Worm (Caenorhabditis elegans) whole organism, L2 larva: ENCODE data around the gene srbc-60.

Experiments used
- C34F6.9 ChIP-seq: fragments of 150-350 bp; optimal IDR thresholded peaks from 2 replicates; lab custom pipeline; 2014; ENCODE audit warnings: missing biosample characterization, missing genetic modification characterization
- F13H6.1 ChIP-seq: sonication (generic microtip); optimal IDR thresholded peaks from 2 replicates; lab custom pipeline; 2016; ENCODE audit warnings: missing genetic modification characterization, missing compliant biosample characterization
- R02D3.7 ChIP-seq: fragments of 150-350 bp; optimal IDR thresholded peaks from 2 replicates; lab custom pipeline; 2014; ENCODE audit warnings: missing biosample characterization, missing genetic modification characterization
- Y55F3AM.14 ChIP-seq: fragments of 200-800 bp; sonication (Bioruptor generic); optimal IDR thresholded peaks from 2 replicates; lab custom pipeline; 2018; ENCODE audit warnings: mild to moderate bottlenecking, missing genetic modification characterization, missing compliant biosample characterization
- ZK546.5 ChIP-seq: sonication (generic microtip); optimal IDR thresholded peaks from 2 replicates; lab custom pipeline; 2017; ENCODE audit warnings: missing biosample characterization, missing genetic modification characterization
- alr-1 ChIP-seq: fragments of 150-350 bp; optimal IDR thresholded peaks from 2 replicates; lab custom pipeline; 2014; ENCODE audit warnings: missing biosample characterization, missing genetic modification characterization
- aly-2 ChIP-seq: fragments of 150-350 bp; optimal IDR thresholded peaks from 2 replicates; lab custom pipeline; 2014; ENCODE audit warnings: missing biosample characterization, missing genetic modification characterization
- ama-1 ChIP-seq: fragments of 150-350 bp; optimal IDR thresholded peaks from 2 replicates; lab custom pipeline; 2018; ENCODE audit warnings: inconsistent platforms
- ceh-16 ChIP-seq: fragments of 150-350 bp; optimal IDR thresholded peaks from 2 replicates; lab custom pipeline; 2014; ENCODE audit warnings: missing biosample characterization, missing genetic modification characterization
- ceh-82 ChIP-seq: fragments of 150-350 bp; optimal IDR thresholded peaks from 2 replicates; lab custom pipeline; 2014; ENCODE audit warnings: missing biosample characterization, missing genetic modification characterization
- crh-2 ChIP-seq: sonication (generic microtip); optimal IDR thresholded peaks from 2 replicates; lab custom pipeline; 2017; ENCODE audit warnings: missing biosample characterization, missing genetic modification characterization
- egl-27 ChIP-seq: sonication (generic microtip); optimal IDR thresholded peaks from 3 replicates; lab custom pipeline; 2017; ENCODE audit warnings: missing biosample characterization, missing genetic modification reagents, missing genetic modification characterization
- elt-1 ChIP-seq: fragments of 150-350 bp; optimal IDR thresholded peaks from 2 replicates; lab custom pipeline; 2014; ENCODE audit warnings: missing biosample characterization, missing genetic modification characterization
- fos-1 ChIP-seq: fragments of 150-350 bp; optimal IDR thresholded peaks from 2 replicates; lab custom pipeline; 2014; ENCODE audit warnings: missing biosample characterization, missing genetic modification characterization
- gmeb-1 ChIP-seq: fragments of 150-350 bp; optimal IDR thresholded peaks from 2 replicates; lab custom pipeline; 2014; ENCODE audit warnings: missing biosample characterization, missing genetic modification characterization
- lin-11 ChIP-seq: fragments of 150-350 bp; sonication (generic microtip); optimal IDR thresholded peaks from 2 replicates; lab custom pipeline; 2014; ENCODE audit warnings: missing biosample characterization, missing genetic modification characterization, inconsistent platforms, mixed read lengths
- mab-5 ChIP-seq: fragments of 150-350 bp; optimal IDR thresholded peaks from 2 replicates; lab custom pipeline; 2014; ENCODE audit warnings: missing biosample characterization, missing genetic modification characterization
- mbf-1 ChIP-seq: sonication (generic microtip); optimal IDR thresholded peaks from 2 replicates; lab custom pipeline; 2017; ENCODE audit warnings: missing biosample characterization, missing genetic modification characterization
- mdl-1 ChIP-seq, 2 experiments: fragments of 150-350 bp in 1 of 2; sonication (generic microtip) in 1 of 2; optimal IDR thresholded peaks; 2 replicates each; lab custom pipeline; 2017; ENCODE audit warnings: missing biosample characterization in 2 of 2, missing genetic modification characterization in 2 of 2
- nhr-12 ChIP-seq: fragments of 150-350 bp; optimal IDR thresholded peaks from 2 replicates; lab custom pipeline; 2014; ENCODE audit warnings: missing biosample characterization, missing genetic modification characterization
- nhr-129 ChIP-seq: fragments of 150-350 bp; optimal IDR thresholded peaks from 2 replicates; lab custom pipeline; 2014; ENCODE audit warnings: missing biosample characterization, missing genetic modification characterization
- nhr-23 ChIP-seq: fragments of 150-350 bp; optimal IDR thresholded peaks from 2 replicates; lab custom pipeline; 2014; ENCODE audit warnings: missing biosample characterization, missing genetic modification reagents, missing genetic modification characterization
- nhr-237 ChIP-seq: fragments of 150-350 bp; optimal IDR thresholded peaks from 2 replicates; lab custom pipeline; 2014; ENCODE audit warnings: missing biosample characterization, missing genetic modification characterization
- nhr-6 ChIP-seq: fragments of 150-350 bp; optimal IDR thresholded peaks from 2 replicates; lab custom pipeline; 2014; ENCODE audit warnings: missing biosample characterization, missing genetic modification characterization
- nhr-77 ChIP-seq: fragments of 150-350 bp; optimal IDR thresholded peaks from 2 replicates; lab custom pipeline; 2014; ENCODE audit warnings: missing biosample characterization, missing genetic modification characterization
- peb-1 ChIP-seq: fragments of 150-350 bp; optimal IDR thresholded peaks from 2 replicates; lab custom pipeline; 2014; ENCODE audit warnings: missing biosample characterization, missing genetic modification characterization
- skn-1 ChIP-seq: sonication (generic microtip); optimal IDR thresholded peaks from 2 replicates; lab custom pipeline; 2017; ENCODE audit warnings: missing biosample characterization, missing genetic modification characterization
- sma-3 ChIP-seq: sonication (generic microtip); optimal IDR thresholded peaks from 2 replicates; lab custom pipeline; 2016; ENCODE audit warnings: missing genetic modification reagents, missing genetic modification characterization, missing compliant biosample characterization
- sma-9 ChIP-seq, 2 experiments: fragments of 150-350 bp in 1 of 2; sonication (generic microtip) in 1 of 2; optimal IDR thresholded peaks; 2 replicates each; lab custom pipeline; 2014 to 2016; ENCODE audit warnings: missing genetic modification characterization in 2 of 2, mild to moderate bottlenecking in 1 of 2, missing biosample characterization in 1 of 2, missing compliant biosample characterization in 1 of 2, missing genetic modification reagents in 1 of 2, moderate library complexity in 1 of 2
- snpc-4 ChIP-seq: fragments of 150-350 bp; optimal IDR thresholded peaks from 2 replicates; lab custom pipeline; 2014; ENCODE audit warnings: missing biosample characterization, missing genetic modification characterization
- unc-39 ChIP-seq: fragments of 150-350 bp; optimal IDR thresholded peaks from 2 replicates; lab custom pipeline; 2014; ENCODE audit warnings: missing biosample characterization, missing genetic modification characterization
- unc-62 ChIP-seq: fragments of 150-350 bp; optimal IDR thresholded peaks from 2 replicates; lab custom pipeline; 2014; ENCODE audit warnings: missing biosample characterization, missing genetic modification reagents, missing genetic modification characterization
- zag-1 ChIP-seq: fragments of 150-350 bp; optimal IDR thresholded peaks from 2 replicates; lab custom pipeline; 2014; ENCODE audit warnings: missing biosample characterization, missing genetic modification characterization
- ztf-1 ChIP-seq: fragments of 200-800 bp; sonication (Bioruptor generic); conservative IDR thresholded peaks from 2 replicates; pipeline ENCODE4 v1.3.6; 2022; ENCODE audit warnings: missing genetic modification characterization, missing compliant biosample characterization
- ztf-11 ChIP-seq: sonication (generic microtip); optimal IDR thresholded peaks from 2 replicates; lab custom pipeline; 2017; ENCODE audit warnings: missing biosample characterization, missing genetic modification characterization

The srbc-60 gene

DNA sequence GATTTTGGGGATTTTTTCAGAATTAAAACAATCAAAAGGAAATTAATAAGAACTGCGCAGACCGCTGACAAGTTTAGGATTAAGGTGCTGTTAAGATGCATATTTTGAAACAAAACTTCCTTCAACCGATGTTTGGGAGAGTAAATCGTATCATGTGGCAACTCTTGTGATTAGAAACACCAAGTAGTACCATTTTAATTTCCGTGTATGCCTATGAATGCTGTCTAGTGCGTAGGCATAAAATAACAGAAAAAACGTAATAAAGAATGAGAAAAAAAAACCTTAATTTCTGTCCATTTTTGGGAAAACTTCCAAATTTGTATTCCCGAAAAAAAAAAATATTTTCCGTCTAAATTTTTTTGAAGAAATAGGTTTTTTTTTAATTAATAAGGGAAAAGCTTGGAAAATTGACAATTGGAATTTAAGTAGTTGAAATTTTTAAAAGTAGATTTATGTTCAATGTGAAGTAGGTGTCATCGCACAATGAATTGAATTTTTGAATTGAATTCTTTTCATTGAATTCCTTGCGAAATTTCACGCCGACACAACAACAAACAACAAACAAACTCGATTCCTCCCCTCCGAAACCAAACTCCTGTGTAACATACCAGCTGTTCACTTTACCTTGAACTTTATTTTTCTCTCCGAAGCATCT lies 27.3 kb upstream of the srbc-60 start, which contains the start of the genes str-262 and srp-1:
Gene str-262 (minus strand): TSS at position 101 of the 655 bp plus-strand sequence.
Gene srp-1 (plus strand): TSS at position 605 of the 655 bp plus-strand sequence.
- TF ChIP-seq snpc-4 (tag; lab: Kevin White, UChicago): no peak
- TF ChIP-seq elt-1 (tag; lab: Kevin White, UChicago): no peak
- no peak for TF ChIP-seq mab-5 (tag; lab: Kevin White, UChicago)
- no peak for TF ChIP-seq fos-1 (tag; lab: Kevin White, UChicago)
- no peak for TF ChIP-seq zag-1

DNA sequence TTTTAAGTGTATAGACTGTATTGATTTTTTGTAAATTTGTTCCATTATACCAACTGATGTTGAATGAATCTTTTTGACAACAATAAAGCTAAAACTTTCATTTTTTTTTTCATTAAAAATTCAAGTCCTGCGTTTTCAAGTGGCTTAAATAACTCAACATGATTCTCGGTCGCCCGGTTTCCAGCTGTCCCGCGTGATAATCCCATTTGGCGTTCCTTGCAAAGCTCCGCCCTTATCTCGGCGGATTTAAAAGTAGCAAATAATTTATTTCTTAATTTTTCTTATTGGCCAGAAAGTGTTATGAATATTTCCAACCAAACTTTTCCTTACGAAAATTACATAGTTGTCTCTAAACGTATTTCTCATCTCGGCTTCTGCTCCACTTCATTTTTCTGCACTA lies 23.9 kb upstream of the srbc-60 start, which contains the start of gene str-20:
Gene str-20 (plus strand): TSS at position 301 of the 400 bp plus-strand sequence.
- TF ChIP-seq R02D3.7 (tag; lab: Kevin White, UChicago) (no peak), crh-2 (tag; lab: Kevin White, UChicago) (no peak), unc-62 (GFP tag; lab: Kevin White, UChicago) (no peak), sma-9 (GFP tag; optimal IDR thresholded peaks at IDR 0.05; lab: Kevin White, UChicago) (no peak), sma-9 (tag; optimal IDR thresholded peaks at IDR 0.05; lab: Kevin White, UChicago) (no peak), zag-1 (no peak), nhr-23 (tag; lab: Kevin White, UChicago) (no peak), alr-1 (no peak), ceh-16 (tag; lab: Kevin White, UChicago) (no peak), aly-2 (no peak), fos-1 (tag; lab: Kevin White, UChicago) (no peak), mbf-1 (no peak), ceh-82 (tag; lab: Kevin White, UChicago) (no peak), nhr-237 (tag; lab: Kevin White, UChicago) (no peak), ZK546.5 (tag; lab: Kevin White, UChicago) (no peak), ztf-11 (tag; lab: Kevin White, UChicago) (no peak)
- TF ChIP-seq, all 48 proteins: peak for 0

DNA sequence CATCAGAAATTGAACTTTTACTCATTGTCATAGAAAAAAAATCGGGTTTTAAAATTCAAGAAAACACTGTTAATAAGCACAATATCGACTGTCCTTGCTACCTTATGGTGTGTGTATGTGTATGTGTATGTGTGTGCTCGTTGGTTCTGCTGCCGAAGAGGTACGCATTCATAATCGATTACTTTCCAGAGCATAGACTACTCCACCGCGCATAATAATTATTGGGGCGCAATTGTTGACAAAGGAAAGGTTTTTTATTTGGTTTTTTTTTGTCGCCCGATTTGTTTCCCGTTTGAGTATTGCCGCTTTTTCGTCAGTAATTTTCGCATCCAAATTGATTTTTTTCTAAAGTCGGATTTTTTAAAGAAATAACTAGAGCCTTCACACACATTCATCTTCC lies 18.9 kb upstream of the srbc-60 start, which contains the start of gene C05E4.15:
Gene C05E4.15 (minus strand): TSS at position 101 of the 400 bp plus-strand sequence.
- no peak for TF ChIP-seq unc-62 (GFP tag; lab: Kevin White, UChicago)
- no peak for TF ChIP-seq ama-1 (lab: Kevin White, UChicago)
- TF ChIP-seq sma-3 (GFP tag; lab: Kevin White, UChicago): no peak
- no peak for TF ChIP-seq nhr-129 (tag; lab: Kevin White, UChicago)
- no peak for TF ChIP-seq fos-1 (tag; lab: Kevin White, UChicago)
- no peak for TF ChIP-seq Y55F3AM.14 (GFP tag; lab: Kevin White, UChicago)
- TF ChIP-seq ztf-1 (GFP tag; lab: Robert Waterston, UW): no peak
- TF ChIP-seq skn-1 (tag; lab: Kevin White, UChicago): no peak

DNA sequence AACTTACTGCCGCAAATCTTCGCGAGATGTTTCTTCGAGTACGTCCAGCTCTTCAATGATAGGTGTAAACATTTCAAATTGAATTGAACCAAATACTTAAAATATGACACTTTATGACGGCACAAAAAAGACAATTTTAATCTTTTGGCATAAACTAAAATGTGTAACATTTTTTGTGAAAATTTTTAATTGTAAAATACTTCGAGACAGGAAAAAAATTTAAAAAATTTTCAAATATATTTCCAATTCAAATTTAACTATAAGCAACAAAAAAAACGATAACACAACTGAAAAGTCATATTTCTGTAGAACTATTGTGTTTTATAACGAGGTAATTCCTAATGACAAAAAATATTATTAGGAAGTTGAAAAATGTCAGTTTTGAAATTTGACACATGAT lies 18.2 kb upstream of the srbc-60 start, which contains the start of gene C05E4.12:
Gene C05E4.12 (minus strand): TSS at position 101 of the 400 bp plus-strand sequence.
- TF ChIP-seq elt-1 (tag; lab: Kevin White, UChicago): no peak
- TF ChIP-seq nhr-237 (tag; lab: Kevin White, UChicago): no peak
- TF ChIP-seq C34F6.9 (tag; lab: Kevin White, UChicago): no peak
- TF ChIP-seq lin-11 (tag; lab: Kevin White, UChicago): no peak
- TF ChIP-seq mbf-1: no peak
- no peak for TF ChIP-seq gmeb-1 (tag; lab: Kevin White, UChicago)
- TF ChIP-seq nhr-12 (tag; lab: Kevin White, UChicago): no peak
- no peak for TF ChIP-seq unc-39 (tag; lab: Kevin White, UChicago)

DNA sequence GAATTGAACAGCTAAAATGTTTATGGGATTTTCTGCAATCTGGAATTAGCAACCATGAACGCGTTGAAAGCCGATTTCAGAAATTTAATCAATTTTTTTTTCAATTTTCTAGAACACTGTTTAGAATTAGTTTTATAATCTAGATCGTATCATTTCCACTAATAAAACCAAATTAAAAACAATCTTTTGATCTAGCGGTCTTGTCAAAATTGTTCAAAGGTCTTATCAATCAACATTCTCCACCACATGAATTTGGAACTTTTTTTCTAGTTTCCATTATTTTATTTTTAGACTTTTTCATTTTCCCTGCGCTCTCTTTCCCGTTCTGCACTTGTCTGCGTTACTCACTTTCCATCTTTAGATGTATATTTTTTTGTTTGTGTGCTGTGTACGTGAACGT lies 17.8 kb upstream of the srbc-60 start, which contains the start of gene srp-2:
Gene srp-2 (plus strand): TSS at position 301 of the 400 bp plus-strand sequence.
- TF ChIP-seq unc-39 (tag; lab: Kevin White, UChicago) (no peak), egl-27 (no peak), alr-1 (no peak), nhr-6 (tag; lab: Kevin White, UChicago) (no peak), nhr-12 (tag; lab: Kevin White, UChicago) (no peak), nhr-77 (tag; lab: Kevin White, UChicago) (no peak), sma-3 (GFP tag; lab: Kevin White, UChicago) (no peak), mdl-1 (tag; optimal IDR thresholded peaks at IDR 0.05; lab: Kevin White, UChicago) (no peak), sma-9 (GFP tag; optimal IDR thresholded peaks at IDR 0.05; lab: Kevin White, UChicago) (no peak), sma-9 (tag; optimal IDR thresholded peaks at IDR 0.05; lab: Kevin White, UChicago) (no peak), unc-62 (GFP tag; lab: Kevin White, UChicago) (no peak), F13H6.1 (tag; lab: Kevin White, UChicago) (no peak), skn-1 (tag; lab: Kevin White, UChicago) (no peak), nhr-237 (tag; lab: Kevin White, UChicago) (no peak), peb-1 (tag; lab: Kevin White, UChicago) (no peak), ztf-11 (tag; lab: Kevin White, UChicago) (no peak)
